Worm (Caenorhabditis elegans): ENCODE data around the gene C16C8.11.

The C16C8.11 gene

DNA sequence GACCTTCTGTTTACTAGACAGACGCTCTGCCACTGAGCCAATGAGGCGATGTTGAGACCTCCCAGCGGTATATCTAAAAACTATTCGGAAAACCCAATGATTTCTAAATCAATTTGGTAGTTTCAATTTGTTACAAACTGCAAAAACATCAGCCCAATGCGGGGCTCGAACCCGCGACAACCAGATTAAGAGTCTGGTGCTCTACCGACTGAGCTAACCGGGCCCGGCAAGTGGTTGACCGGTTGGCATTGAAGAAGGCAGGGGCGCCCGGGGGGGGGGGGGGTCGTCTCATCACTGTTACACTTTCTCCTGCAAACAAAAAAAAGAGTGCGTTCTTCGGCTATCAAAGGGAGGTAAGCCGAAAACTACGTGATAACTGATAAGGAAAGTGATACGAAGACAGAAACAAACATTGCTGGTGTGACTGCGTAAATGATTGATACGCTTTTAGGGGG lies 14.2 kb upstream of the C16C8.11 start (continued):
- TF ChIP-seq F23B12.7 (tag; optimal IDR thresholded peaks at IDR 0.05; ENCODE audit: insufficient read depth) (no peak), ztf-25 (GFP tag; IDR thresholded peaks at IDR 0.05) (peak; percentile 60; the same call in 1 of the 2 replicates), B0019.2 (GFP tag; conservative IDR thresholded peaks at IDR 0.05) (peak; percentile 49; the same call in 1 of the 2 replicates), Y79H2A.3 (GFP tag; conservative IDR thresholded peaks at IDR 0.05) (no peak), him-1 (tag; optimal IDR thresholded peaks at IDR 0.05) (peak; percentile 93), nhr-90 (tag; optimal IDR thresholded peaks at IDR 0.05) (peak; percentile 92), let-607 (tag; optimal IDR thresholded peaks at IDR 0.05) (peak; percentile 25 to 54), hmg-20 (GFP tag; IDR thresholded peaks at IDR 0.05) (peak; percentile 63; the same call in 1 of the 2 replicates), sea-2 (GFP tag; IDR thresholded peaks at IDR 0.05) (no peak), die-1 (tag; optimal IDR thresholded peaks at IDR 0.05) (peak; percentile 80), F39B2.1 (GFP tag; IDR thresholded peaks at IDR 0.05) (no peak), egrh-3 (GFP tag; IDR thresholded peaks at IDR 0.05) (peak; percentile 92), ztf-3 (GFP tag; optimal IDR thresholded peaks at IDR 0.05) (peak; percentile 57), F33H1.4 (GFP tag; IDR thresholded peaks at IDR 0.05) (0 out of 2 replicates have a peak, but pooled peaks have one; percentile 32), rec-8 (tag; optimal IDR thresholded peaks at IDR 0.05) (peak; percentile 74 to 82), efl-1 (GFP tag; optimal IDR thresholded peaks at IDR 0.05) (no peak), C17E4.6 (GFP tag; IDR thresholded peaks at IDR 0.05) (peak; percentile 77), atf-7 (tag; optimal IDR thresholded peaks at IDR 0.05) (peak; percentile 75), zim-3 (tag; optimal IDR thresholded peaks at IDR 0.05) (peak; percentile 71), bed-2 (GFP tag; IDR thresholded peaks at IDR 0.05) (no peak), hsf-1 (GFP tag; IDR thresholded peaks at IDR 0.05) (no peak), F57A8.1 (GFP tag; optimal IDR thresholded peaks at IDR 0.05) (peak; percentile 81), egl-18 (GFP tag; IDR thresholded peaks at IDR 0.05) (no peak), bed-1 (GFP tag; IDR thresholded peaks at IDR 0.05) (no peak), ekl-4 (GFP tag; IDR thresholded peaks at IDR 0.05) (peak; percentile 75), ets-4 (GFP tag; optimal IDR thresholded peaks at IDR 0.05) (peak; percentile 33), attf-3 (GFP tag; conservative IDR thresholded peaks at IDR 0.05) (no peak), F49E8.2 (tag; optimal IDR thresholded peaks at IDR 0.05; ENCODE audit: insufficient read depth) (no peak), Y67H2A.10 (GFP tag; conservative IDR thresholded peaks at IDR 0.05) (no peak), B0261.1 (tag; optimal IDR thresholded peaks at IDR 0.05) (peak; percentile 97), pha-4 (tag; optimal IDR thresholded peaks at IDR 0.05) (no peak), lin-54 (GFP tag; optimal IDR thresholded peaks at IDR 0.05) (peak; percentile 59), unc-62 (GFP tag; optimal IDR thresholded peaks at IDR 0.05) (no peak), nfya-2 (GFP tag; IDR thresholded peaks at IDR 0.05) (no peak), ccch-3 (GFP tag; optimal IDR thresholded peaks at IDR 0.05) (no peak), xnd-1 (tag; optimal IDR thresholded peaks at IDR 0.05) (peak; percentile 10), ceh-79 (tag; optimal IDR thresholded peaks at IDR 0.05) (peak; percentile 75), ztf-18 (tag; optimal IDR thresholded peaks at IDR 0.05) (peak; percentile 66), D2030.7 (GFP tag; IDR thresholded peaks at IDR 0.05) (peak; percentile 86), mes-4 (tag; optimal IDR thresholded peaks at IDR 0.05) (peak; percentile 40), dpff-1 (tag; optimal IDR thresholded peaks at IDR 0.05) (no peak), lin-40 (tag; optimal IDR thresholded peaks at IDR 0.05) (no peak), somi-1 (GFP tag; optimal IDR thresholded peaks at IDR 0.05) (peak; percentile 68), dpl-1 (GFP tag; optimal IDR thresholded peaks at IDR 0.05) (no peak), nfya-1 (tag; optimal IDR thresholded peaks at IDR 0.05; ENCODE audit: borderline replicate concordance, insufficient read depth) (no peak), akir-1 (GFP tag; optimal IDR thresholded peaks at IDR 0.05) (no peak), K11D2.4 (GFP tag; IDR thresholded peaks at IDR 0.05) (no peak), Y56A3A.18 (GFP tag; IDR thresholded peaks at IDR 0.05) (peak; percentile 87)
